Fruit fly (Drosophila melanogaster): ENCODE results near the gene PH4alphaMP.

The PH4alphaMP gene

dm6 chr3R:30540196-30540595 lies 44.2 kb upstream of the PH4alphaMP start (continued):
- TF ChIP-seq dmrt11E (tag; optimal IDR thresholded peaks at IDR 0.05) (peak; percentile 67), ind (GFP tag; optimal IDR thresholded peaks at IDR 0.05) (peak; percentile 97), CG9876 (GFP tag; optimal IDR thresholded peaks at IDR 0.05) (peak; percentile 92), zf30C (GFP tag; optimal IDR thresholded peaks at IDR 0.05) (peak; percentile 58), nmo (GFP tag; optimal IDR thresholded peaks at IDR 0.05) (peak; percentile 94), CG12299 (tag; optimal IDR thresholded peaks at IDR 0.05) (peak; percentile 89), Bdp1 (GFP tag; optimal IDR thresholded peaks at IDR 0.05) (peak; percentile 84), Neu2 (GFP tag; optimal IDR thresholded peaks at IDR 0.05; ENCODE audit: borderline replicate concordance) (peak; percentile 16), CG11696 (GFP tag; IDR thresholded peaks at IDR 0.05) (peak; percentile 80), CG4404 (GFP tag; IDR thresholded peaks at IDR 0.05) (peak; percentile 71), pita (GFP tag; optimal IDR thresholded peaks at IDR 0.05) (no peak), CG9932 (GFP tag; IDR thresholded peaks at IDR 0.05) (peak; percentile 92), CG11093 (GFP tag; IDR thresholded peaks at IDR 0.05) (peak; percentile 85; the same call in 2 of the 3 replicates), CG43689 (GFP tag; IDR thresholded peaks at IDR 0.05) (peak; percentile 80), CG10979 (tag; optimal IDR thresholded peaks at IDR 0.05) (peak; percentile 86), sob (GFP tag; IDR thresholded peaks at IDR 0.05) (peak; percentile 96), Usf (GFP tag; optimal IDR thresholded peaks at IDR 0.05) (peak; percentile 54), trem (tag; optimal IDR thresholded peaks at IDR 0.05) (peak; percentile 61), gfzf (GFP tag; optimal IDR thresholded peaks at IDR 0.05) (peak; percentile 8), CG6791 (GFP tag; IDR thresholded peaks at IDR 0.05; ENCODE audit: partially characterized antibody) (no peak), stc (GFP tag; IDR thresholded peaks at IDR 0.05) (peak; percentile 87), CG8290 (GFP tag; optimal IDR thresholded peaks at IDR 0.05) (peak; percentile 78), CG8290 (tag; optimal IDR thresholded peaks at IDR 0.05) (peak in 1 of 2 experiments; percentile 91), Sry-δ (GFP tag; optimal IDR thresholded peaks at IDR 0.05) (peak; percentile 66), CG12391 (tag; optimal IDR thresholded peaks at IDR 0.05) (peak; percentile 88), phol (tag; optimal IDR thresholded peaks at IDR 0.05) (peak; percentile 89), Tbp (GFP tag; optimal IDR thresholded peaks at IDR 0.05) (no peak), aop (GFP tag; IDR thresholded peaks at IDR 0.05) (peak; percentile 79), Fer3 (tag; optimal IDR thresholded peaks at IDR 0.05) (peak; percentile 95), Aef1 (GFP tag; IDR thresholded peaks at IDR 0.05) (peak; percentile 92), CG13424 (tag; optimal IDR thresholded peaks at IDR 0.05) (peak; percentile 92), Optix (GFP tag; IDR thresholded peaks at IDR 0.05) (peak; percentile 87), CG12155 (GFP tag; optimal IDR thresholded peaks at IDR 0.05) (peak; percentile 87), Dfd (GFP tag; optimal IDR thresholded peaks at IDR 0.05) (no peak), Rfx (GFP tag; IDR thresholded peaks at IDR 0.05) (peak; percentile 96), dysf (GFP tag; IDR thresholded peaks at IDR 0.05) (peak; percentile 95), kni (GFP tag; optimal IDR thresholded peaks at IDR 0.05) (peak; percentile 25), zfh1 (GFP tag; IDR thresholded peaks at IDR 0.05) (peak; percentile 93), CG9609 (GFP tag; optimal IDR thresholded peaks at IDR 0.05) (peak; percentile 92), Six4 (GFP tag; optimal IDR thresholded peaks at IDR 0.05) (peak; percentile 93), unc-4 (GFP tag; IDR thresholded peaks at IDR 0.05; ENCODE audit: partially characterized antibody) (no peak), CG17186 (GFP tag; optimal IDR thresholded peaks at IDR 0.05) (peak; percentile 60), CG6254 (GFP tag; optimal IDR thresholded peaks at IDR 0.05) (peak; percentile 84), CG5953 (GFP tag; IDR thresholded peaks at IDR 0.05) (peak; percentile 85), seq (GFP tag; IDR thresholded peaks at IDR 0.05) (peak; percentile 92), Doc3 (GFP tag; IDR thresholded peaks at IDR 0.05; ENCODE audit: partially characterized antibody) (no peak), Hr39 (optimal IDR thresholded peaks at IDR 0.05) (no peak), Ravus (GFP tag; IDR thresholded peaks at IDR 0.05) (peak; percentile 63), HLHmδ (GFP tag; optimal IDR thresholded peaks at IDR 0.05) (no peak), CG7556 (GFP tag; optimal IDR thresholded peaks at IDR 0.05) (peak; percentile 92), Camta (GFP tag; optimal IDR thresholded peaks at IDR 0.05) (peak; percentile 93), gsb (GFP tag; IDR thresholded peaks at IDR 0.05) (peak; percentile 89)
